Worm (Caenorhabditis elegans): ENCODE data around the gene D2096.11.
"Not testable (repeated sequence)": the region's sequence is repeated elsewhere in the genome, so short reads cannot be mapped to it uniquely, and the experiment has no call there.

D2096.11 gene

DNA sequence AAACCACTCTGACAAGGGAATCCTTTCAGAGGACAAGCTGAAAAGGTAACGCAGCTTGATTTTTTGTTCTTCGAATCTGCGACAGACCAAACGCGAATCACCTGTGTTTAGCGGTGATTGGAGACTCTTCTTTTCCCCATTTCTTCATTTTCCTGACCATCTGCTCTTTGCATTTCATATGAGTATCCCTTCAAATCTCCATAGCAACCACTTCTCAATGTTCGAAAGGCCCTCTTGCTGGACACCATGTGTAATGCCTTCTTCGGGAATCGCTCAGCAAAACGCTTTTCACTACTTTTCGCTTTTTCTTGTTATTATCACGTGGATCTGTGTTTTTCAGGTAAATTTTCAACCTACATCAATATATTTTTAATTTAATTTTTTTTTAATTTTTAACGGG lies 32.5 kb upstream of the D2096.11 start, which contains the start of the genes T26A8.3 and tmem-231:
Gene T26A8.3 (minus strand): TSS at position 101 of the 400 bp plus-strand sequence.
Gene tmem-231 (plus strand): TSS at position 249 of the 400 bp plus-strand sequence.
- TF ChIP-seq ztf-1 (GFP tag; conservative IDR thresholded peaks at IDR 0.05) (no peak), peb-1 (tag; optimal IDR thresholded peaks at IDR 0.05) (no peak), ceh-82 (tag; optimal IDR thresholded peaks at IDR 0.05) (no peak), nhr-25 (tag; optimal IDR thresholded peaks at IDR 0.05) (no peak), nhr-12 (tag; optimal IDR thresholded peaks at IDR 0.05) (no peak), egl-27 (tag; optimal IDR thresholded peaks at IDR 0.05) (no peak), sem-4 (tag; optimal IDR thresholded peaks at IDR 0.05) (no peak), ztf-4 (tag; optimal IDR thresholded peaks at IDR 0.05) (no peak), fos-1 (tag; optimal IDR thresholded peaks at IDR 0.05) (no peak), elt-3 (tag; optimal IDR thresholded peaks at IDR 0.05) (no peak), C34F6.9 (tag; optimal IDR thresholded peaks at IDR 0.05) (no peak), lin-39 (tag; optimal IDR thresholded peaks at IDR 0.05) (no peak), Y55F3AM.14 (GFP tag; optimal IDR thresholded peaks at IDR 0.05) (no peak), nhr-21 (tag; optimal IDR thresholded peaks at IDR 0.05) (no peak), snpc-4 (tag; optimal IDR thresholded peaks at IDR 0.05) (no peak), R02D3.7 (tag; optimal IDR thresholded peaks at IDR 0.05) (no peak), lsy-2 (tag; optimal IDR thresholded peaks at IDR 0.05) (no peak)

DNA sequence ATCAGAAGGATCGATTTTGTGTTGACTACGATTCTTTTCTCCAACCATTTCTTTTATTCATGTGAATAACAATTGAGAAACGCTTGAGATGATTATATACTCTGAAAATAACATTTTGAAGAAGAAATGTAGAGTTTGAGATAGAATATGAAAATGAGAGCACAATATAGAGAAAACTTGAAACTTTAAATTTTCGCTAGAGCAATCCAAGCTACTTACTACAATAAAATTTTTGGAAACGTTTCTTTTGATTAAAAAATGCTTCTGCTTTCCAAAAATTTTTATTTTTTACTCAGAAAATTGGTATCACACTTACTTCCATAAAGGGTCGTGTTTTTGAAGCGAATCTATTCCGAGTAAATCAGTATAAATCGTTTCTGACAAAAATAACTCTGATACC lies 27.0 kb upstream of the D2096.11 start, which contains the start of gene M116.5:
Gene M116.5 (minus strand): TSS at position 101 of the 400 bp plus-strand sequence.
- TF ChIP-seq lin-39 (tag; optimal IDR thresholded peaks at IDR 0.05) (no peak), fos-1 (tag; optimal IDR thresholded peaks at IDR 0.05) (no peak), lin-13 (GFP tag; optimal IDR thresholded peaks at IDR 0.05) (no peak), skn-1 (tag; optimal IDR thresholded peaks at IDR 0.05) (no peak), ztf-11 (tag; optimal IDR thresholded peaks at IDR 0.05) (no peak), blmp-1 (tag; optimal IDR thresholded peaks at IDR 0.05; ENCODE audit: insufficient read depth) (no peak), nhr-25 (tag; optimal IDR thresholded peaks at IDR 0.05) (no peak), Y55F3AM.14 (GFP tag; optimal IDR thresholded peaks at IDR 0.05) (no peak), unc-62 (GFP tag; optimal IDR thresholded peaks at IDR 0.05) (no peak), sma-9 (GFP tag; optimal IDR thresholded peaks at IDR 0.05) (no peak), sma-9 (tag; optimal IDR thresholded peaks at IDR 0.05) (no peak), nhr-6 (tag; optimal IDR thresholded peaks at IDR 0.05) (no peak), snpc-4 (tag; optimal IDR thresholded peaks at IDR 0.05) (no peak), ama-1 (optimal IDR thresholded peaks at IDR 0.05) (no peak), F13H6.1 (tag; optimal IDR thresholded peaks at IDR 0.05) (no peak)

DNA sequence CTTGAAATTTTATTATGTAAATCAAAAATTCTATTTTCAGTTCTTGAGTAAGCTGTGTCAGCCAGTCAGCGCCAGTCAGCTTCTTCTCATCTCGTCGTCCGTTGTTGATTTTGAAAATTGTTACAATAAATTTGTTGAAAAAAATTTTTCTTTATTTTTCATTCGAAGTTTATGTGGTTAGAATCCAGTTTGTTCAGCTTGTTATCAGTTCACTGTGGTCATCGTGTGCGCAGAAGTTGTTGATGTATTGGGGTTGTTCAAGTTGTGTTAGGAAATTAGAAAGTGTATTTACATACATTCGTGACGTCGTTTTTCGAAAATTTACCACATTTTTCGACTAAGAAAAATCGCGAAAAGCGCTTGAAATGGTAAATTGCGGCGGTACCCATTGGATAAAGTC lies 3.8 kb upstream of the D2096.11 start:
- TF ChIP-seq F13H6.1 (tag; optimal IDR thresholded peaks at IDR 0.05), result no peak
- TF ChIP-seq ztf-4 (tag; optimal IDR thresholded peaks at IDR 0.05), result no peak
- TF ChIP-seq blmp-1 (tag; optimal IDR thresholded peaks at IDR 0.05; ENCODE audit: insufficient read depth), result no peak
- TF ChIP-seq egl-27 (tag; optimal IDR thresholded peaks at IDR 0.05), result no peak
- no peak for TF ChIP-seq ceh-16 (tag; optimal IDR thresholded peaks at IDR 0.05)
- TF ChIP-seq crh-2 (tag; optimal IDR thresholded peaks at IDR 0.05), result no peak
- TF ChIP-seq nhr-237 (tag; optimal IDR thresholded peaks at IDR 0.05), result no peak
- TF ChIP-seq ceh-82 (tag; optimal IDR thresholded peaks at IDR 0.05), result no peak
- no peak for TF ChIP-seq mbf-1 (tag; optimal IDR thresholded peaks at IDR 0.05)

DNA sequence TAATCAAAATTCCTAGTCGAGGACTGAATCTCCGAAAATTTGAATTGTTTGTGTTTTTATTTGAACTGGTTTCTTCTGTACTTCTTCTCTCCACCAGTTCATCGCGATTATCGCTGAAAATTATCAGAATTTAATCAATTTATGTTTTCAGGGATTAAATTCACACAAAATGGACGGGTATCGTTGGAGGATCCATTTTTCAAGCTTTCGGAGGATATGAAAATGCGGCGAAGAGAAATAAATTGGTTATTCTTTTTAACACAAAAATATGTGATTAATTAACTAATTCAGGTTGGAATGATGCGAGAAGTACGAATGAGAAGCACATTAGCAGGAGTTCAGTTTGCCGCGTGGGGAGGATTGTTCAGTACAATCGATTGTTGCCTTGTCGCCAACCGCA lies 2.3 kb upstream of the D2096.11 start, which contains the start of gene timm-17B.2:
Gene timm-17B.2 (plus strand): TSS at position 301 of the 400 bp plus-strand sequence.
- no peak for TF ChIP-seq lsy-2 (tag; optimal IDR thresholded peaks at IDR 0.05)
- TF ChIP-seq ztf-4 (tag; optimal IDR thresholded peaks at IDR 0.05), result no peak
- TF ChIP-seq blmp-1 (tag; optimal IDR thresholded peaks at IDR 0.05; ENCODE audit: insufficient read depth), result no peak
- TF ChIP-seq fos-1 (tag; optimal IDR thresholded peaks at IDR 0.05), result no peak
- no peak for TF ChIP-seq C34F6.9 (tag; optimal IDR thresholded peaks at IDR 0.05)
- TF ChIP-seq ztf-1 (GFP tag; conservative IDR thresholded peaks at IDR 0.05), result no peak

DNA sequence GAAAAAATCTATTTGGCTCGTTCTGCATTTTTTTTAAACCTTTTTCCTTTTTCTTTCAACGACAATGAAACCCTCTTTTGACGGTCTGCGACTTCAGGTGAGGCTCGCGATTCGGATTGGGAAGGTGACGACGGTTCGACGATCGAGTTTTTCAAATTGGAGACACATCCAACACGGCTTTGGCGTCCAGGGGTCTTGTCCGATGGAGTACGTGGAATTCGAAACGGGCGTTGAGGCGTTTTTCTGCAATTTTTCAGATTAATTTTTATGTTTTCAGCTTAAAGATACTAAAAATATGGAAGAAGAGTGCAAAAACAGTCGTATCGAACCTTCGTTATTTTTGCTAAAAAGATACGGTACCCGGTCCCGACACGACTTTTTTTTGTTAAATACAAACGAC lies 4.9 kb downstream of the D2096.11 start, which contains the start of gene D2096.10:
Gene D2096.10 (minus strand): TSS at position 101 of the 400 bp plus-strand sequence.
- TF ChIP-seq F13H6.1, mbf-1, C34F6.9 (tag; optimal IDR thresholded peaks at IDR 0.05): not testable (repeated sequence)

DNA sequence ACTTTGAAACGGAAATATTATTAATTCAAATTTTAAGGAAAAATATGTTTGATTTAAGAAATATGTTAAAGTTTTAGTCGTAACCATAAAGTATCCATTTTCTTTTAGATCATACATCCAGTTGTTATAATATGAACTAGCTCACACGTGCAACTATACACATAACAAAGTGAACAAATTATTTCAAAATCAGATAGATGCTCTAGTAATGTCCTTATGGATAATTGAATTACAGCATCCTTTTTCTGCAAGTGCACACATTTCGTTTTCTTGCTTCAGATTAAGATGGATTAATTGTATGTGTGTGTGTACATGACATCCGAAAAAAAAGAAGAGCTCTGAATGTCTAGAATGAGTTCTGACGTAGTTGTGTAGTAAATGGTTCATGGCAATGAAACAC lies 8.3 kb downstream of the D2096.11 start:
- TF ChIP-seq lin-11 (tag; optimal IDR thresholded peaks at IDR 0.05), result no peak
- TF ChIP-seq unc-55 (GFP tag; optimal IDR thresholded peaks at IDR 0.05), result no peak
- TF ChIP-seq nhr-77 (tag; optimal IDR thresholded peaks at IDR 0.05), result no peak
- no peak for TF ChIP-seq ztf-11 (tag; optimal IDR thresholded peaks at IDR 0.05)
- no peak for TF ChIP-seq alr-1 (tag; optimal IDR thresholded peaks at IDR 0.05)
- TF ChIP-seq F13H6.1 (tag; optimal IDR thresholded peaks at IDR 0.05), result no peak
- TF ChIP-seq nhr-6 (tag; optimal IDR thresholded peaks at IDR 0.05), result no peak
- TF ChIP-seq nhr-10 (tag; optimal IDR thresholded peaks at IDR 0.05), result no peak
- TF ChIP-seq egl-27 (tag; optimal IDR thresholded peaks at IDR 0.05), result no peak
- TF ChIP-seq nhr-237 (tag; optimal IDR thresholded peaks at IDR 0.05), result no peak
- TF ChIP-seq sma-9 (GFP tag; optimal IDR thresholded peaks at IDR 0.05), result no peak
- TF ChIP-seq sma-9 (tag; optimal IDR thresholded peaks at IDR 0.05), result no peak
- TF ChIP-seq gmeb-1 (tag; optimal IDR thresholded peaks at IDR 0.05), result no peak
- TF ChIP-seq nhr-21 (tag; optimal IDR thresholded peaks at IDR 0.05), result no peak
- no peak for TF ChIP-seq dmd-4 (tag; optimal IDR thresholded peaks at IDR 0.05)
- no peak for TF ChIP-seq peb-1 (tag; optimal IDR thresholded peaks at IDR 0.05)
- TF ChIP-seq sem-4 (tag; optimal IDR thresholded peaks at IDR 0.05), result no peak
- no peak for TF ChIP-seq mdl-1 (tag; optimal IDR thresholded peaks at IDR 0.05)
- TF ChIP-seq nhr-129 (tag; optimal IDR thresholded peaks at IDR 0.05), result no peak

Measured in whole organism, L2 larva.